Worm (Caenorhabditis elegans): ENCODE data around the gene F55B11.7.

DNA sequence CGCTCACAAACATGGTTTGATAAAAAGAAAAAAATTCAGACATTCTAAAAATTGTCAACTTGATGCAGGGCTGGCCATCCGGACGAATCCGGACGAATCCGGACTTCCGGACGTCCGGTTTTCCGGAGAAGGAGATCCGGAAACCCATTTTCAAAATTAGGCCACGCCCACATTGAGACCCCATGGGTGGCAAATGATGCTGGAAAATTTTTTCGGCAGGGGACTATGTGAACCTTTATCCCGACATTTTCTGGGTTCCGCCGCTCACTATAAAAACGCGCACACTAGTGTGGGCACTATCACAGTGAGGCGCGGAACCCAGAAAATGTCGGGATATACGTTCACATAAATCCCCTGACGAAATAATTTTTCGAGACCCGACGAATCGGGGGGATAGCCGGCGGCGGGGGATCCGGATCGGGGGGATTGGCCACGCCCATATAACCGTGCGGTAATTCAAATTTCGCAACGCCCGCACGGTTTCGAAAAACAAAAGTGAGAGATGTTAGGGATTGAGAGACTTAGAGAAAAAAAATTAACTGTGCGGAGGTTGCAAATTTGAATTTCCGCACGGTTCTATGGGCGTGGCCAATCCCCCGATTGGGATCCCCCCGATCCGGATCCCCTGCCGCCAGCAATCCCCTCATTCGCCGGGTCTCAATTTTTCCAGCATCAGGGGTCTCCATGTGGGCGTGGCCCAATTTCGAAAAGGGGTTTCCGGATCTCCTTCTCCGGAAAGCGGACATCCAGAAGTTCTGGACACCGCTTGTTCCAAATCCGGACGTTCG is 33.9 kb downstream of the F55B11.7 start:
- TF ChIP-seq ama-1 (optimal IDR thresholded peaks at IDR 0.05): no peak
- TF ChIP-seq ama-1 (GFP tag; optimal IDR thresholded peaks at IDR 0.05): no peak
- no peak for TF ChIP-seq ccch-3 (GFP tag; optimal IDR thresholded peaks at IDR 0.05)
- TF ChIP-seq F55B11.4 (tag; optimal IDR thresholded peaks at IDR 0.05; ENCODE audit: borderline replicate concordance, insufficient read depth): no peak
- no peak for TF ChIP-seq aptf-3 (GFP tag; IDR thresholded peaks at IDR 0.05)
- TF ChIP-seq F49E8.2 (tag; optimal IDR thresholded peaks at IDR 0.05; ENCODE audit: insufficient read depth): no peak
- no peak for TF ChIP-seq unc-130 (GFP tag; optimal IDR thresholded peaks at IDR 0.05)
- no peak for TF ChIP-seq ets-4 (GFP tag; optimal IDR thresholded peaks at IDR 0.05)
- no peak for TF ChIP-seq ztf-25 (GFP tag; IDR thresholded peaks at IDR 0.05)
- no peak for TF ChIP-seq pha-4 (tag; optimal IDR thresholded peaks at IDR 0.05)
- TF ChIP-seq ztf-22 (GFP tag; optimal IDR thresholded peaks at IDR 0.05): no peak
- no peak for TF ChIP-seq sea-2 (GFP tag; IDR thresholded peaks at IDR 0.05)
- TF ChIP-seq madf-3 (GFP tag; IDR thresholded peaks at IDR 0.05): no peak
- TF ChIP-seq tlf-1 (GFP tag; optimal IDR thresholded peaks at IDR 0.05): no peak
- no peak for TF ChIP-seq nhr-90 (tag; optimal IDR thresholded peaks at IDR 0.05)
